Fruit fly (Drosophila melanogaster) whole organism, embryonic: ENCODE measurements around the gene CG2854.

Experiments
- Antp ChIP-seq: fragments of 200-800 bp; sonication (Bioruptor generic); optimal IDR thresholded peaks from 3 replicates; lab custom pipeline; 2016; ENCODE audit warnings: missing biosample characterization, missing genetic modification characterization
- Atf-2 ChIP-seq: fragments of 200-800 bp; sonication (Bioruptor generic); optimal IDR thresholded peaks from 2 replicates; lab custom pipeline; 2016; ENCODE audit warnings: missing biosample characterization, missing genetic modification characterization
- Atf3 ChIP-seq: fragments of 200-800 bp; sonication (Bioruptor generic); optimal IDR thresholded peaks from 3 replicates; lab custom pipeline; 2016; ENCODE audit warnings: missing biosample characterization, missing genetic modification characterization
- Bgb ChIP-seq: fragments of 200-800 bp; sonication (Bioruptor generic); IDR thresholded peaks from 2 replicates; pipeline ENCODE4 v1.3.6; 2022; ENCODE audit warnings: missing biosample characterization, missing genetic modification characterization; ENCODE audit not compliant: partially characterized antibody
- CG10366 ChIP-seq: fragments of 200-800 bp; sonication (Bioruptor generic); IDR thresholded peaks from 2 replicates; pipeline ENCODE4 v1.3.6; 2022; ENCODE audit warnings: missing biosample characterization, missing genetic modification characterization
- CG12155 ChIP-seq: fragments of 200-800 bp; sonication (Bioruptor generic); optimal IDR thresholded peaks from 3 replicates; lab custom pipeline; 2016; ENCODE audit warnings: missing biosample characterization, missing genetic modification characterization
- CG13775 ChIP-seq: fragments of 200-800 bp; sonication (Bioruptor generic); optimal IDR thresholded peaks from 3 replicates; lab custom pipeline; 2017; ENCODE audit warnings: missing biosample characterization, mild to moderate bottlenecking, missing genetic modification characterization
- CG15479 ChIP-seq: fragments of 200-800 bp; sonication (Bioruptor generic); optimal IDR thresholded peaks from 3 replicates; lab custom pipeline; 2019; ENCODE audit warnings: missing biosample characterization, mild to moderate bottlenecking, missing genetic modification characterization, moderate library complexity
- CG17361 ChIP-seq: fragments of 200-800 bp; sonication (Bioruptor generic); IDR thresholded peaks from 3 replicates; pipeline ENCODE4 v1.3.6; 2022; ENCODE audit warnings: missing biosample characterization, missing genetic modification characterization
- CG17612 ChIP-seq: fragments of 200-800 bp; sonication (Bioruptor generic); IDR thresholded peaks from 2 replicates; pipeline ENCODE4 v1.3.6; 2022; ENCODE audit warnings: missing biosample characterization, missing genetic modification characterization
- CG2199 ChIP-seq: fragments of 200-800 bp; sonication (Bioruptor generic); IDR thresholded peaks from 3 replicates; pipeline ENCODE4 v1.3.6; 2022; ENCODE audit warnings: missing biosample characterization, missing genetic modification characterization
- CG2712 ChIP-seq: fragments of 200-800 bp; optimal IDR thresholded peaks from 3 replicates; lab custom pipeline; 2019; ENCODE audit warnings: missing biosample characterization, mild to moderate bottlenecking, missing genetic modification characterization, moderate library complexity
- CG30431 ChIP-seq: fragments of 200-800 bp; sonication (Bioruptor generic); optimal IDR thresholded peaks from 2 replicates; lab custom pipeline; 2017; ENCODE audit warnings: missing biosample characterization, missing genetic modification characterization
- CG3995 ChIP-seq: fragments of 200-800 bp; sonication (Bioruptor generic); optimal IDR thresholded peaks from 3 replicates; lab custom pipeline; 2016; ENCODE audit warnings: missing biosample characterization, missing genetic modification characterization
- CG5953 ChIP-seq: fragments of 200-800 bp; sonication (Bioruptor generic); IDR thresholded peaks from 2 replicates; pipeline ENCODE4 v1.3.6; 2022; ENCODE audit warnings: missing biosample characterization, missing genetic modification characterization
- CG6689 ChIP-seq: fragments of 200-800 bp; sonication (Bioruptor generic); IDR thresholded peaks from 2 replicates; pipeline ENCODE4 v1.3.6; 2022; ENCODE audit warnings: missing biosample characterization, missing genetic modification characterization
- CG6813 ChIP-seq: fragments of 200-800 bp; sonication (Bioruptor generic); optimal IDR thresholded peaks from 2 replicates; lab custom pipeline; 2017; ENCODE audit warnings: missing biosample characterization, missing genetic modification characterization, mild to moderate bottlenecking, moderate library complexity, missing genetic modification reagents
- CG6854 ChIP-seq: fragments of 200-800 bp; sonication (Bioruptor generic); optimal IDR thresholded peaks from 3 replicates; lab custom pipeline; 2017; ENCODE audit warnings: missing biosample characterization, mild to moderate bottlenecking, missing genetic modification characterization
- CG9727 ChIP-seq: fragments of 200-800 bp; sonication (Bioruptor generic); optimal IDR thresholded peaks from 3 replicates; lab custom pipeline; 2017; ENCODE audit warnings: missing biosample characterization, mild to moderate bottlenecking, missing genetic modification characterization
- Dbx ChIP-seq: fragments of 200-800 bp; sonication (Bioruptor generic); IDR thresholded peaks from 3 replicates; pipeline ENCODE4 v1.3.6; 2022; ENCODE audit warnings: missing biosample characterization, missing genetic modification characterization
- Dp ChIP-seq: fragments of 200-800 bp; sonication (Bioruptor generic); optimal IDR thresholded peaks from 2 replicates; lab custom pipeline; 2018; ENCODE audit warnings: missing biosample characterization, mild to moderate bottlenecking, missing genetic modification characterization, moderate library complexity
- Eip74EF ChIP-seq, 2 experiments: fragments of 200-800 bp in 1 of 2; fragments of >200 bp in 1 of 2; sonication (Bioruptor generic) in 1 of 2; optimal IDR thresholded peaks; 2 replicates each; lab custom pipeline; 2017 to 2019; ENCODE audit warnings: missing biosample characterization in 2 of 2, missing genetic modification characterization in 2 of 2, mild to moderate bottlenecking in 1 of 2, moderate library complexity in 1 of 2
- Ets97D ChIP-seq: fragments of 200-800 bp; sonication (Bioruptor generic); optimal IDR thresholded peaks from 3 replicates; lab custom pipeline; 2016; ENCODE audit warnings: missing biosample characterization, missing genetic modification characterization
- HmgZ ChIP-seq: fragments of 200-800 bp; sonication (Bioruptor generic); optimal IDR thresholded peaks from 2 replicates; lab custom pipeline; 2018; ENCODE audit warnings: missing biosample characterization, mild to moderate bottlenecking, missing genetic modification characterization
- Hmr ChIP-seq: fragments of 200-800 bp; sonication (Bioruptor generic); optimal IDR thresholded peaks from 3 replicates; lab custom pipeline; 2017; ENCODE audit warnings: mild to moderate bottlenecking, missing biosample characterization, missing genetic modification reagents, missing genetic modification characterization
- NFAT ChIP-seq: fragments of 200-800 bp; sonication (Bioruptor generic); IDR thresholded peaks from 2 replicates; pipeline ENCODE4 v1.3.6; 2022; ENCODE audit warnings: missing biosample characterization, missing genetic modification characterization
- NK7.1 ChIP-seq: fragments of 200-800 bp; sonication (Bioruptor generic); optimal IDR thresholded peaks from 3 replicates; lab custom pipeline; 2016; ENCODE audit warnings: missing biosample characterization, missing genetic modification characterization
- Sin3A ChIP-seq: fragments of >200 bp; optimal IDR thresholded peaks from 2 replicates; lab custom pipeline; 2018
- Vsx1 ChIP-seq: fragments of 200-800 bp; sonication (Bioruptor generic); optimal IDR thresholded peaks from 2 replicates; lab custom pipeline; 2017; ENCODE audit warnings: missing biosample characterization, mild to moderate bottlenecking, missing genetic modification characterization, missing genetic modification reagents
- YL-1 ChIP-seq: fragments of 200-800 bp; sonication (Bioruptor generic); optimal IDR thresholded peaks from 3 replicates; lab custom pipeline; 2017; ENCODE audit warnings: missing biosample characterization, mild to moderate bottlenecking, missing genetic modification characterization
- chn ChIP-seq: fragments of 200-800 bp; sonication (Bioruptor generic); optimal IDR thresholded peaks from 2 replicates; lab custom pipeline; 2016; ENCODE audit warnings: missing biosample characterization, missing genetic modification characterization
- crol ChIP-seq: fragments of 200-800 bp; sonication (Bioruptor generic); IDR thresholded peaks from 2 replicates; pipeline ENCODE4 v1.3.6; 2022; ENCODE audit warnings: missing biosample characterization, missing genetic modification characterization
- disco-r ChIP-seq: fragments of 200-800 bp; sonication (Bioruptor generic); optimal IDR thresholded peaks from 2 replicates; lab custom pipeline; 2016; ENCODE audit warnings: missing biosample characterization, missing genetic modification characterization
- en ChIP-seq: fragments of 200-800 bp; sonication (Bioruptor generic); optimal IDR thresholded peaks from 2 replicates; lab custom pipeline; 2016; ENCODE audit warnings: missing biosample characterization, missing genetic modification characterization
- ftz-f1 ChIP-seq: fragments of 200-800 bp; sonication (Bioruptor generic); optimal IDR thresholded peaks from 2 replicates; lab custom pipeline; 2016; ENCODE audit warnings: missing biosample characterization, missing genetic modification characterization
- gcm ChIP-seq: fragments of 200-800 bp; sonication (Bioruptor generic); optimal IDR thresholded peaks from 2 replicates; lab custom pipeline; 2019; ENCODE audit warnings: missing biosample characterization, mild to moderate bottlenecking, missing genetic modification characterization, moderate library complexity
- gem ChIP-seq: fragments of 200-800 bp; sonication (Bioruptor generic); optimal IDR thresholded peaks from 2 replicates; lab custom pipeline; 2019; ENCODE audit warnings: missing biosample characterization, mild to moderate bottlenecking, missing genetic modification characterization, moderate library complexity
- klu ChIP-seq: fragments of 200-800 bp; sonication (Bioruptor generic); IDR thresholded peaks from 2 replicates; pipeline ENCODE4 v1.3.6; 2022; ENCODE audit warnings: missing biosample characterization, missing genetic modification characterization
- lbe ChIP-seq: fragments of 200-800 bp; sonication (Bioruptor generic); optimal IDR thresholded peaks from 2 replicates; lab custom pipeline; 2016; ENCODE audit warnings: missing biosample characterization, mild to moderate bottlenecking, missing genetic modification characterization
- pfk ChIP-seq: fragments of 200-800 bp; sonication (Bioruptor generic); optimal IDR thresholded peaks from 2 replicates; lab custom pipeline; 2018; ENCODE audit warnings: missing biosample characterization, mild to moderate bottlenecking, missing genetic modification characterization, moderate library complexity
- phol ChIP-seq: fragments of 200-800 bp; sonication (Bioruptor generic); optimal IDR thresholded peaks from 3 replicates; lab custom pipeline; 2018; ENCODE audit warnings: missing biosample characterization, mild to moderate bottlenecking, missing genetic modification characterization, moderate library complexity
- pita ChIP-seq: fragments of 200-800 bp; sonication (Bioruptor generic); optimal IDR thresholded peaks from 2 replicates; lab custom pipeline; 2017; ENCODE audit warnings: missing biosample characterization, mild to moderate bottlenecking, missing genetic modification characterization
- rib ChIP-seq: fragments of 200-800 bp; sonication (Bioruptor generic); IDR thresholded peaks from 2 replicates; pipeline ENCODE4 v1.3.6; 2022; ENCODE audit warnings: missing biosample characterization, missing genetic modification characterization
- sc ChIP-seq, 3 experiments: fragments of >200 bp in 2 of 3; fragments of 200-800 bp in 1 of 3; sonication (Bioruptor generic) in 1 of 3; optimal IDR thresholded peaks; 2 replicates in 2 of 3; 3 replicates in 1 of 3; lab custom pipeline; 2017; ENCODE audit warnings: mild to moderate bottlenecking in 1 of 3, missing biosample characterization in 1 of 3, missing genetic modification characterization in 1 of 3, missing genetic modification reagents in 1 of 3
- slou ChIP-seq: fragments of 200-800 bp; sonication (Bioruptor generic); optimal IDR thresholded peaks from 3 replicates; lab custom pipeline; 2016; ENCODE audit warnings: missing biosample characterization, missing genetic modification characterization
- tio ChIP-seq: fragments of 200-800 bp; sonication (Bioruptor generic); optimal IDR thresholded peaks from 2 replicates; lab custom pipeline; 2017; ENCODE audit warnings: missing biosample characterization, missing genetic modification characterization, inconsistent platforms
- tx ChIP-seq: fragments of 200-800 bp; sonication (Bioruptor generic); optimal IDR thresholded peaks from 2 replicates; lab custom pipeline; 2016; ENCODE audit warnings: missing biosample characterization, missing genetic modification characterization
- wek ChIP-seq: fragments of 200-800 bp; sonication (Bioruptor generic); optimal IDR thresholded peaks from 3 replicates; lab custom pipeline; 2018; ENCODE audit warnings: missing biosample characterization, mild to moderate bottlenecking, missing genetic modification characterization, moderate library complexity

Gene CG2854

dm6 chrX:2302875-2303274 lies 24.1 kb upstream of the CG2854 start (continued):
- TF ChIP-seq CG15479 (GFP tag; lab: Kevin White, UChicago) (no peak), disco-r (no peak), pfk (GFP tag; lab: Kevin White, UChicago) (no peak), wek (GFP tag; lab: Kevin White, UChicago) (no peak), ftz-f1 (GFP tag; lab: Kevin White, UChicago) (peak; percentile 70), Antp (no peak), crol (0 out of 2 replicates have a peak, but pooled peaks have one; percentile 6), Dbx (GFP tag; lab: Robert Waterston, UW) (no peak), Vsx1 (no peak), slou (no peak)
- TF ChIP-seq, all 482 proteins: peak for 11

- TF ChIP-seq Bgb (no peak), lbe (GFP tag; lab: Kevin White, UChicago) (peak; percentile 70), CG2199 (GFP tag; lab: Robert Waterston, UW) (no peak), gcm (peak; percentile 83), Atf-2 (GFP tag; lab: Kevin White, UChicago) (peak; percentile 89), Dp (no peak), CG5953 (GFP tag; lab: Robert Waterston, UW) (peak; percentile 72), NFAT (GFP tag; lab: Robert Waterston, UW) (peak; percentile 44; the same call in 1 of the 2 replicates), Ets97D (GFP tag; lab: Kevin White, UChicago) (peak; percentile 62), Sin3A (lab: Kevin White, UChicago) (no peak), rib (no peak; the same call in none of the 2 replicates), tx (GFP tag; lab: Kevin White, UChicago) (peak; percentile 89), CG13775 (GFP tag; lab: Kevin White, UChicago) (peak; percentile 87), CG2712 (tag; lab: Kevin White, UChicago) (peak; percentile 90), phol (tag; lab: Kevin White, UChicago) (peak; percentile 87), CG10366 (GFP tag; lab: Robert Waterston, UW) (peak; percentile 82), CG3995 (GFP tag; lab: Kevin White, UChicago) (peak; percentile 55), CG6813 (GFP tag; lab: Kevin White, UChicago) (peak; percentile 83), YL-1 (GFP tag; lab: Kevin White, UChicago) (peak; percentile 47), CG17361 (GFP tag; lab: Robert Waterston, UW) (peak; percentile 78), Atf3 (peak; percentile 90), CG9727 (peak; percentile 91), CG12155 (peak; percentile 79), tio (GFP tag; lab: Kevin White, UChicago) (peak; percentile 72), Hmr (GFP tag; lab: Kevin White, UChicago) (peak; percentile 89), sc (optimal IDR thresholded peaks at IDR 0.05; lab: Kevin White, UChicago) (no peak), sc (GFP tag; optimal IDR thresholded peaks at IDR 0.05; lab: Kevin White, UChicago) (peak; percentile 77), Eip74EF (GFP tag; optimal IDR thresholded peaks at IDR 0.05; lab: Kevin White, UChicago) (peak in 1 of 2 experiments; percentile 87), chn (GFP tag; lab: Kevin White, UChicago) (peak; percentile 91), en (peak; percentile 64), Vsx1 (peak; percentile 76), pita (GFP tag; lab: Kevin White, UChicago) (no peak), klu (GFP tag; lab: Robert Waterston, UW) (peak; percentile 73), CG6854 (peak; percentile 87), NK7.1 (GFP tag; lab: Kevin White, UChicago) (peak; percentile 91), CG30431 (GFP tag; lab: Kevin White, UChicago) (peak; percentile 82), CG6689 (peak; percentile 85), CG17612 (GFP tag; lab: Robert Waterston, UW) (peak; percentile 47; the same call in 1 of the 2 replicates), HmgZ (tag; lab: Kevin White, UChicago) (peak; percentile 94), gem (tag; lab: Kevin White, UChicago) (peak; percentile 92)
Observed at dm6 chrX:2303771-2304513, 23.0 kb upstream of the CG2854 start.
